Fruit fly (Drosophila melanogaster) whole organism, adult: ENCODE measurements around the gene Prdm13.

Experiments used
- CG1620 ChIP-seq: fragments of 200-800 bp; sonication (Bioruptor generic); optimal IDR thresholded peaks from 2 replicates; lab custom pipeline; 2016; ENCODE audit warnings: missing biosample characterization, missing genetic modification characterization
- CG33017 ChIP-seq: fragments of 200-800 bp; sonication (Bioruptor generic); optimal IDR thresholded peaks from 2 replicates; lab custom pipeline; 2018; ENCODE audit warnings: missing biosample characterization, mild to moderate bottlenecking, missing genetic modification characterization, moderate library complexity
- CG5204 ChIP-seq: fragments of 200-800 bp; sonication (Bioruptor generic); optimal IDR thresholded peaks from 2 replicates; lab custom pipeline; 2016; ENCODE audit warnings: missing biosample characterization, missing genetic modification characterization
- CG7045 ChIP-seq: fragments of 200-800 bp; sonication (Bioruptor generic); optimal IDR thresholded peaks from 2 replicates; lab custom pipeline; 2017; ENCODE audit warnings: missing biosample characterization, mild to moderate bottlenecking, missing genetic modification characterization
- Crg-1 ChIP-seq: fragments of 200-800 bp; sonication (Bioruptor generic); optimal IDR thresholded peaks from 2 replicates; lab custom pipeline; 2016; ENCODE audit warnings: missing biosample characterization, missing genetic modification characterization
- bab1 ChIP-seq: fragments of 200-800 bp; sonication (Bioruptor generic); optimal IDR thresholded peaks from 3 replicates; lab custom pipeline; 2019; ENCODE audit warnings: missing biosample characterization, mild to moderate bottlenecking, missing genetic modification characterization, moderate library complexity
- kay ChIP-seq: fragments of 200-800 bp; sonication (Bioruptor generic); peaks from one replicate; lab custom pipeline; 2016; ENCODE audit warnings: missing biosample characterization, missing genetic modification characterization, borderline replicate concordance
- pad ChIP-seq: fragments of 200-800 bp; sonication (Bioruptor generic); optimal IDR thresholded peaks from 3 replicates; lab custom pipeline; 2017; ENCODE audit warnings: missing biosample characterization, missing genetic modification characterization, mild to moderate bottlenecking, moderate library complexity, missing genetic modification reagents
- toe ChIP-seq: fragments of 200-800 bp; sonication (Bioruptor generic); optimal IDR thresholded peaks from 2 replicates; lab custom pipeline; 2016; ENCODE audit warnings: missing biosample characterization, missing genetic modification characterization

DNA sequence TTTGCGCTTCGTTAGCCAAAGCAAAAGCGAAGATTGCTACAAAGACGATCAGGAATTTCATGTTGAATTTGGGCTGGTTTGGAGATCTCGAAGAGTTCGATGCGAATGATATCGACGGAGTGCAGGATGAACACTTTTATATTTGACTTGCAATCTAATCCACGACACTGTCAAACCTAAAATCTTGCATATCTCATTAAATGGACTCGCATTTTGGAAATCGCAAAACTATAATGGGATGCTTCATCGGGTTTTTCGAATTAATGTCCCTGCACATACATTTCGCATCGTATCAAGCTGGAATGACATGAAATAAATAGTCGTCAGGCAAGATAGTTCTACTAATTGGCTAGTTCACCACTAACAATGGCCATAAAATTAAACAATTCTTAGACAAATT lies 24.9 kb upstream of the Prdm13 start, which contains the start of gene Lcp65Ae:
- TF ChIP-seq CG33017 (no peak), pad (GFP tag; lab: Kevin White, UChicago) (no peak), CG1620 (GFP tag; lab: Kevin White, UChicago) (no peak), toe (GFP tag; lab: Kevin White, UChicago) (no peak), CG7045 (no peak), kay (GFP tag; lab: Kevin White, UChicago) (no peak), Crg-1 (GFP tag; lab: Kevin White, UChicago) (no peak), CG5204 (GFP tag; lab: Kevin White, UChicago) (no peak), bab1 (GFP tag; lab: Kevin White, UChicago) (no peak)
